Fruit fly (Drosophila melanogaster) Kc167 (cell line): Measurements from ENCODE around the gene CG32548.

Experiments used
- Myc ChIP-seq: fragments of >200 bp; optimal IDR thresholded peaks from 2 replicates; lab custom pipeline; 2017; ENCODE audit warnings: missing external identifiers
- Sin3A ChIP-seq: fragments of >200 bp; optimal IDR thresholded peaks from 2 replicates; lab custom pipeline; 2018; ENCODE audit warnings: missing external identifiers
- h ChIP-seq: fragments of >200 bp; optimal IDR thresholded peaks from 3 replicates; lab custom pipeline; 2018; ENCODE audit warnings: missing external identifiers
- insv ChIP-seq: fragments of >200 bp; optimal IDR thresholded peaks from 3 replicates; lab custom pipeline; 2018; ENCODE audit warnings: missing external identifiers
- psq ChIP-seq: fragments of >200 bp; optimal IDR thresholded peaks from 2 replicates; lab custom pipeline; 2017; ENCODE audit warnings: missing external identifiers
- ttk ChIP-seq: sonication (Bioruptor generic); optimal IDR thresholded peaks from 2 replicates; lab custom pipeline; 2017; ENCODE audit warnings: missing external identifiers

CG32548 gene

DNA sequence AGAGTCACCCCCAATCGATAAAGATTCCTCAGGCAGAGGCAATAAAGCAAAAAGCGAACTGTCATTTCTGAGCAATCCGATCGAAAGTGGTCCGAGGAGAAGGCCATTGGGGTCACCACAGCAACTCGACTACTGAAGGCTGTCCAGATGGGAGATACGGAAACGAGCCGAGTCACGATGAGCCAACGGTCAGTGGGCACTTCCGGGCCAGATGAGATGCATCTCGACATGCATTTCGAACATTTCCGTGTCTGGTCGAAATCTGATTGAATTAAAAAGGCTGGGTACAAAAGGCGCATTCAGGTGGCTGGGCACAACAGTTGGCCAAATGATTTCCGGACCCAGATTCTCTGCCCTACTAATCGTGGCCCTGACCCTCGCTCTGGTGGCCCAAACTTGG is 1.8 kb downstream of the CG32548 start, which contains the start of gene CG32551:
CG32551 (plus strand) TSS at position 301 of the 400 bp plus-strand sequence.
- TF ChIP-seq ttk (no peak), insv (lab: Kevin White, UChicago) (no peak), h (no peak), psq (no peak), Sin3A (lab: Kevin White, UChicago) (no peak)

dm6 chrX:18437190-18437589 is 3.2 kb downstream of the CG32548 start, which contains the start of gene CG6290:
Gene CG6290 (plus strand): TSS chrX:18437490.
- TF ChIP-seq Sin3A (lab: Kevin White, UChicago) (no peak), psq (no peak), Myc (lab: Kevin White, UChicago) (no peak), insv (lab: Kevin White, UChicago) (no peak), ttk (no peak), h (no peak)

dm6 chrX:18422112-18422511 is 18.3 kb downstream of the CG32548 start, which contains the start of gene CG42323:
Gene CG42323 (plus strand): TSS chrX:18422413.
- TF ChIP-seq psq (no peak), Myc (lab: Kevin White, UChicago) (no peak), ttk (no peak), h (no peak), insv (lab: Kevin White, UChicago) (no peak), Sin3A (lab: Kevin White, UChicago) (no peak)

dm6 chrX:18415115-18415514 is 25.3 kb downstream of the CG32548 start, which contains the start of gene CG15056:
Gene CG15056 (plus strand): TSS chrX:18415415.
- no peak for TF ChIP-seq h
- TF ChIP-seq Sin3A (lab: Kevin White, UChicago), result no peak
- TF ChIP-seq psq, result no peak
- no peak for TF ChIP-seq insv (lab: Kevin White, UChicago)
- no peak for TF ChIP-seq ttk
- no peak for TF ChIP-seq Myc (lab: Kevin White, UChicago)

- no peak for TF ChIP-seq h
- TF ChIP-seq Sin3A (lab: Kevin White, UChicago), result no peak
- no peak for TF ChIP-seq psq
- TF ChIP-seq insv (lab: Kevin White, UChicago), result no peak
- no peak for TF ChIP-seq ttk
- TF ChIP-seq Myc (lab: Kevin White, UChicago), result no peak
Measured at dm6 chrX:18409938-18410337, 30.4 kb downstream of the CG32548 start, which contains the start of gene Nt5b. Gene Nt5b (minus strand): TSS chrX:18410144.

DNA sequence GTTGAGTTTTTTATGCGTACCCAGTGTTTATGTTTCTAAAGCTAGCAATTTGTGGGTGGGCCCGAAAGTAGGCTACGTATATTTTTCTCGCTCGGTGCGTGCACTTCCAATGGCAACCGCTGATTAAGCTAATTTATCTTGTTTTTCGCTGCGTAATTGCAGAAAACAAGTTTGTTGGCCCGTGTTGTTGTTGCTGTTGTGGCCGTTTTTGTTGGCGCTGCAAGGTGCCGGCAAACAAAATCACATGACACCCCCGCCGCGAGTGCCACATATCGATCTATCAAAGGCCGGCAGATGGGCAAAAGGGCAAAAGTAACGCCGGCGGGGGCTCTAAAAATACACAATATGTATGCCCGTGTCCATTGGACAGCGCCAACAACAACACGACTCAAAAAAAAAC is 30.9 kb downstream of the CG32548 start:
- TF ChIP-seq Sin3A (lab: Kevin White, UChicago), result no peak
- TF ChIP-seq h, result no peak
- TF ChIP-seq ttk, result no peak
- no peak for TF ChIP-seq insv (lab: Kevin White, UChicago)
- no peak for TF ChIP-seq psq
- no peak for TF ChIP-seq Myc (lab: Kevin White, UChicago)

DNA sequence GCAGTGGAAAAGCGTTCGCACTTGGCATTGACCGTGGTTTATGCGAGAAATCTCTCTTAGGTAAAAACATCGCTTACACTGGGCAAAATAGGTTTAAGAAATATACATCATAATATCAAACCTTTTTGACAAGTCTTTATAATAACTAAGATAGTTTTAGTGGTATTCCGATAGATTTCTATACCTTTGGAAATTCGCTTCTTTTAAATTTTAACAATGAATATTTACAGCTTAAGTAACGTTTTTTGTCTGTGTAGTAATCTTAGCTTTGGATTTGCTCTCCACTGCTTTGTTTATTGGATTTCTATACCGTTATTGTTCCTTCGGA is 33.0 kb downstream of the CG32548 start:
- TF ChIP-seq psq (no peak), insv (lab: Kevin White, UChicago) (no peak), Myc (lab: Kevin White, UChicago) (no peak), h (no peak), Sin3A (lab: Kevin White, UChicago) (no peak), ttk (no peak)

DNA sequence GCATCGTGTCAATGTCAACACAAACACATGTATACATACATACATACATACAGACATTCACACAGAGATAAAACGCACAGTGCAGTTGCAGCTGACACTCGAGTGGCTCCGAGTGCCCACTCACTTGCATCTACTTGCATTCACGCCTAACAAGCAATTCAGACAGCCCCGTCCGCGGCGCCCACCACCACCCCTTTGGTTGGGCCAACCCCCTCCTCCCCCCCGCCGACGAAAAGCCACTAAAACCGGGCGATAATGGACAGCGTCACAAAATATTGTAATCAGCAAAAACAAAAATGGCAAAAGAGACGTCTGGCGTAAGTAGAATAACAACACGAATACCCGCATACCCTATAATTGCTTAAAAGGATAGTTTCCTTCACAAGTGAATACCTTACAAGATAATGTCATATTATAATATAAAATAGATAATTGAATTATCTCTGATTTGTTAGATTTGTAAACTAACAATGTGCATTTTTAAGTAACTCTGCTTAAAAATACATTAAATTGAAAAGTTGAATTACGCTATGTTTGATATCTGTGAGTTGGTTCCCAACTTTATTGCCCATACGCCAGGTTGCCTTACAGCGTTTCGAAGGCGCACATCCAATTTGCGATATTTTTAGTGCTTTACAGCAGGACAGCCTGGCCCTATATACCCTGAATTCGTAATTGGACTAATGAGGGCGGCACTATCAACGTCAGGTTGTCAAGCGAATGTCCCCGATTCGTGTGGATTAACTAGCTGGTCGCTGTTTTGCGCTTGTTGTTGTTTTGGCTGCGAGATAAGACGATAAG is 33.6 kb downstream of the CG32548 start:
- TF ChIP-seq ttk, result no peak
- TF ChIP-seq Sin3A (lab: Kevin White, UChicago), result no peak
- no peak for TF ChIP-seq h
- no peak for TF ChIP-seq insv (lab: Kevin White, UChicago)
- no peak for TF ChIP-seq Myc (lab: Kevin White, UChicago)
- TF ChIP-seq psq, result no peak

DNA sequence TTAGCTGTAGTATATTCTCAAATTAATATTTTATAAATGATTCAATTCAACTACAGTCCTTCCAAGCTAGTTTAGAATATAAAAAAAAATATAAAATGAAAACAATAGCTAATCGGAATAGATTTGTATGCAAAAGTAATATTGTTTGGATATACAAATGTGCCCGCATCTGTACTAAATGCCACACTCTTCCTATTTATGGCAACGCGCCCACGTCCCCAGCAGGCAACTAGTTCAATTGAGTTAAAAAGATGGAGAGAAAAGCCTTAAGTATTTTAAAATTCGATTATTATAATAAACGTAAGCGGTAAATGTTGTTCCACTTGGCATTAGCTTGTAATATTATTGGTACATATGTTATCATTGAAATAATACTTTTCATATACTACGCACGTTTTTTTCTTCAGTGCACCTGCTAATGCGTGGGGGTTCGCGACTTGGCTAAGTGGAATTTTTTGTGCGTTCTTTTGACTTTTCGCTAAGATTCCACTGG is 34.8 kb downstream of the CG32548 start:
- TF ChIP-seq ttk (no peak), insv (lab: Kevin White, UChicago) (no peak), Myc (lab: Kevin White, UChicago) (no peak), h (no peak), Sin3A (lab: Kevin White, UChicago) (no peak), psq (no peak)

DNA sequence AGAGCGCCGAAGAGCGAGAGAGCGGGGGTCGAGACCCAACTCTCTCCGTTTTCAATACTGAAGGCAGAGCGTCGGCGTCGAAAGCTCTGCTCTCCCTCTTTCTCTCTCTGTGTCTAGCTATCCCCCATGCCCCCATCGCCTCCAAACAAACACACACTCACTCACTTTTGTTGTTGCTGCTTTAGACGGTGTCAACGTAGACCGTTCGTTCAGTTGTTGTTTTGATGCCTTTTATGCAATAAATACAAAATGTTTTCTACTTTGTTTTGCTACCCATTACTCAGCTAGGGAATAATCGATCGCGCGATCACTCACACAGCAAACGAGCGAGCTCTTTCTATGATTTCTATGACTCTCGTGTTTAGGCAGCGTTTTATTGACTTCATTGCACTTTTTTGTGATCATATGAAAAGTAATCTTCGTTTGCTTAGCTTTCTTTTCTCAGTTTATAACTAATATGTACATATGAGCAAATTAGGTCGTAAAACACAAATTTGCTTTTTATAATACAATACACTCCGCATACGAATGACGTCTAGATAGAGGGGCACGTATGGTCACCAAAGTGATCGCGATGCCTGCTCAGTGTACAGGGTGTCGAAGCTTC is 35.6 kb downstream of the CG32548 start:
- no peak for TF ChIP-seq ttk
- TF ChIP-seq Myc (lab: Kevin White, UChicago), result no peak
- no peak for TF ChIP-seq Sin3A (lab: Kevin White, UChicago)
- TF ChIP-seq insv (lab: Kevin White, UChicago), result no peak
- TF ChIP-seq psq, result no peak

dm6 chrX:18404150-18404631 is 36.2 kb downstream of the CG32548 start:
- TF ChIP-seq Sin3A (lab: Kevin White, UChicago) (no peak), psq (no peak)

- TF ChIP-seq Myc (lab: Kevin White, UChicago) (no peak), psq (no peak), insv (lab: Kevin White, UChicago) (no peak), ttk (no peak), h (no peak), Sin3A (lab: Kevin White, UChicago) (no peak)
Measured at dm6 chrX:18402564-18402963, 37.8 kb downstream of the CG32548 start.

dm6 chrX:18399965-18400364 is 40.4 kb downstream of the CG32548 start, which contains the start of gene CG34328:
Gene CG34328 (minus strand): TSS chrX:18400065.
- no peak for TF ChIP-seq insv (lab: Kevin White, UChicago)
- TF ChIP-seq ttk, result no peak
- TF ChIP-seq Myc (lab: Kevin White, UChicago), result no peak
- TF ChIP-seq psq, result no peak
- TF ChIP-seq h, result no peak
- TF ChIP-seq Sin3A (lab: Kevin White, UChicago), result no peak
